Fruit fly (Drosophila melanogaster): ENCODE results near the gene ema.

dm6 chr3R:16394531-16394930 lies 46.9 kb downstream of the ema start:
- TF ChIP-seq CG8478 (optimal IDR thresholded peaks at IDR 0.05) (no peak), psq (optimal IDR thresholded peaks at IDR 0.05) (no peak)

Measured in whole organism.